Worm (Caenorhabditis elegans) whole organism, L4 larva: ENCODE results near the gene cyp-14A3.

Experiments
- R02D3.7 ChIP-seq: fragments of 150-350 bp; sonication (generic microtip); optimal IDR thresholded peaks from 3 replicates; lab custom pipeline; 2014; ENCODE audit warnings: missing biosample characterization, missing genetic modification characterization
- aly-2 ChIP-seq: sonication (generic microtip); optimal IDR thresholded peaks from 2 replicates; lab custom pipeline; 2018; ENCODE audit warnings: missing biosample characterization, missing genetic modification characterization
- ama-1 ChIP-seq: fragments of 150-350 bp; optimal IDR thresholded peaks from 2 replicates; lab custom pipeline; 2014; ENCODE audit warnings: inconsistent platforms, mixed read lengths
- daf-12 ChIP-seq: fragments of 150-350 bp; optimal IDR thresholded peaks from 2 replicates; lab custom pipeline; 2014; ENCODE audit warnings: missing biosample characterization, missing genetic modification reagents, missing genetic modification characterization
- hif-1 ChIP-seq, 2 experiments: sonication (generic microtip); optimal IDR thresholded peaks; 2 replicates each; lab custom pipeline; 2016 to 2017; ENCODE audit warnings: missing compliant biosample characterization in 2 of 2, missing genetic modification characterization in 2 of 2, missing genetic modification reagents in 2 of 2, missing genotype in 2 of 2, mild to moderate bottlenecking in 1 of 2
- lin-39 ChIP-seq: fragments of 150-350 bp; optimal IDR thresholded peaks from 2 replicates; lab custom pipeline; 2014; ENCODE audit warnings: missing biosample characterization, missing genetic modification reagents, missing genetic modification characterization
- mes-2 ChIP-seq: sonication (generic microtip); optimal IDR thresholded peaks from 2 replicates; lab custom pipeline; 2016; ENCODE audit warnings: missing genotype, mild to moderate bottlenecking, missing genetic modification characterization, missing compliant biosample characterization; ENCODE audit not compliant: poor library complexity, severe bottlenecking
- nhr-6 ChIP-seq: fragments of 150-350 bp; optimal IDR thresholded peaks from 2 replicates; lab custom pipeline; 2014; ENCODE audit warnings: missing biosample characterization, missing genetic modification characterization
- skn-1 ChIP-seq: fragments of 150-350 bp; optimal IDR thresholded peaks from 2 replicates; lab custom pipeline; 2014; ENCODE audit warnings: missing biosample characterization, missing genetic modification characterization
- unc-62 ChIP-seq, 3 experiments: fragments of 150-350 bp in 1 of 3; sonication (generic microtip); optimal IDR thresholded peaks in 2 of 3; peaks in 1 of 3; 1 replicate in 1 of 3; 2 replicates in 2 of 3; lab custom pipeline; 2014 to 2017; ENCODE audit warnings: missing biosample characterization in 3 of 3, missing genetic modification characterization in 3 of 3, missing genetic modification reagents in 3 of 3, missing genotype in 1 of 3
- vab-7 ChIP-seq: fragments of 200-800 bp; sonication (Bioruptor generic); IDR thresholded peaks from 2 replicates; pipeline ENCODE4 v1.3.6; 2022; ENCODE audit warnings: missing genetic modification reagents, missing genetic modification characterization, missing compliant biosample characterization
- zfp-2 ChIP-seq: sonication (generic microtip); optimal IDR thresholded peaks from 2 replicates; lab custom pipeline; 2016; ENCODE audit warnings: mild to moderate bottlenecking, missing genetic modification characterization, missing compliant biosample characterization

DNA sequence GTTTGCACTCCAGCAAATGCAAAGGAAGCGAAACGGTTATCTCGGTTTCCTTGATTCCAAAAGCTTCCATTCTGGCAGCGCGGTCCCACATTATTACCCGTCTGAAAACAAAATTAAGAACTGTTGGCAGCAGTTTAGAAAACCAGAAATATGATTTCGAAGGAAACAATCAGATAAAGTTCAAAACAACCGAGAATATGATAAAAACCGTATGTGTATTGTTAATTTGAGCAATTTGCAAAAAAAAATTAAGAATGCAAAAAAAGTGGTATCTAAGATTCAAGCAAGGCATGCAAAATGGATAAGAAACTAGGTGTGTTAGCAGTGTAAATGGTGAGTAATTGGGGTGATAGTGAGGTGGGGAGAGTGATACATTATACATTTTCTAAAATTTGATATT lies 14.7 kb upstream of the cyp-14A3 start, which contains the start of gene R04D3.4:
- TF ChIP-seq R02D3.7 (tag; lab: Kevin White, UChicago) (no peak), daf-12 (tag; lab: Kevin White, UChicago) (no peak), zfp-2 (tag; lab: Kevin White, UChicago) (no peak), nhr-6 (tag; lab: Kevin White, UChicago) (no peak), mes-2 (tag; lab: Kevin White, UChicago) (no peak), ama-1 (lab: Kevin White, UChicago) (no peak), vab-7 (GFP tag; lab: Robert Waterston, UW) (no peak), hif-1 (tag; optimal IDR thresholded peaks at IDR 0.05; lab: Kevin White, UChicago) (no peak), skn-1 (no peak), lin-39 (no peak), unc-62 (GFP tag; optimal IDR thresholded peaks at IDR 0.05 in 1 of 2; lab: Kevin White, UChicago) (no peak), unc-62 (tag; optimal IDR thresholded peaks at IDR 0.05; lab: Kevin White, UChicago) (no peak), aly-2 (tag; lab: Kevin White, UChicago) (no peak)
